Worm (Caenorhabditis elegans) whole organism, mixed stage, embryonic: ENCODE measurements around the gene Y59E1A.4.

ENCODE experiments used
- elt-3 ChIP-seq: fragments of 150-350 bp; optimal IDR thresholded peaks from 2 replicates; lab custom pipeline; 2014; ENCODE audit warnings: missing biosample characterization, missing genetic modification characterization
- hlh-1 ChIP-seq: fragments of 150-350 bp; optimal IDR thresholded peaks from 2 replicates; lab custom pipeline; 2014; ENCODE audit warnings: missing biosample characterization, missing genetic modification reagents, missing genetic modification characterization
- mep-1 ChIP-seq: fragments of 150-350 bp; optimal IDR thresholded peaks from 2 replicates; lab custom pipeline; 2017; ENCODE audit warnings: missing biosample characterization, missing genetic modification reagents, missing genetic modification characterization, inconsistent platforms
- nhr-28 ChIP-seq: fragments of 150-350 bp; optimal IDR thresholded peaks from 2 replicates; lab custom pipeline; 2014; ENCODE audit warnings: missing biosample characterization, missing genetic modification characterization
- nhr-76 ChIP-seq: sonication (generic microtip); optimal IDR thresholded peaks from 2 replicates; lab custom pipeline; 2017; ENCODE audit warnings: missing biosample characterization, missing genetic modification characterization
- sem-2 ChIP-seq: fragments of 200-800 bp; sonication (Bioruptor generic); optimal IDR thresholded peaks from 2 replicates; lab custom pipeline; 2018; ENCODE audit warnings: mild to moderate bottlenecking, missing genetic modification characterization, missing compliant biosample characterization
- snpc-4 ChIP-seq: fragments of 150-350 bp; optimal IDR thresholded peaks from 2 replicates; lab custom pipeline; 2014; ENCODE audit warnings: missing biosample characterization, missing genetic modification characterization
- sptf-1 ChIP-seq: sonication (generic microtip); optimal IDR thresholded peaks from 2 replicates; lab custom pipeline; 2017; ENCODE audit warnings: mild to moderate bottlenecking, missing genetic modification characterization, moderate library complexity, missing compliant biosample characterization
- unc-39 ChIP-seq: fragments of 150-350 bp; optimal IDR thresholded peaks from 2 replicates; lab custom pipeline; 2014; ENCODE audit warnings: missing biosample characterization, missing genetic modification characterization
- unc-62 ChIP-seq: fragments of 150-350 bp; optimal IDR thresholded peaks from 2 replicates; lab custom pipeline; 2014; ENCODE audit warnings: missing biosample characterization, missing genetic modification reagents, missing genetic modification characterization
- ztf-11 ChIP-seq: fragments of 150-350 bp; optimal IDR thresholded peaks from 2 replicates; lab custom pipeline; 2014; ENCODE audit warnings: missing biosample characterization, missing genetic modification characterization

- TF ChIP-seq unc-62 (GFP tag; lab: Kevin White, UChicago) (no peak), nhr-28 (no peak), mep-1 (no peak), ztf-11 (tag; lab: Kevin White, UChicago) (no peak), sem-2 (GFP tag; lab: Kevin White, UChicago) (no peak), nhr-76 (no peak), unc-39 (tag; lab: Kevin White, UChicago) (no peak), snpc-4 (no peak), sptf-1 (tag; lab: Kevin White, UChicago) (no peak), hlh-1 (tag; lab: Kevin White, UChicago) (no peak), elt-3 (no peak)
Observed at ce11 chrX:1913257-1913656, 26.5 kb downstream of the Y59E1A.4 start, which contains the start of gene ZC53.1.
